Worm (Caenorhabditis elegans): ENCODE results near the gene rpb-6.
A peak's percentile ranks its signal among the peaks of the same experiment; 100 is the strongest.

DNA sequence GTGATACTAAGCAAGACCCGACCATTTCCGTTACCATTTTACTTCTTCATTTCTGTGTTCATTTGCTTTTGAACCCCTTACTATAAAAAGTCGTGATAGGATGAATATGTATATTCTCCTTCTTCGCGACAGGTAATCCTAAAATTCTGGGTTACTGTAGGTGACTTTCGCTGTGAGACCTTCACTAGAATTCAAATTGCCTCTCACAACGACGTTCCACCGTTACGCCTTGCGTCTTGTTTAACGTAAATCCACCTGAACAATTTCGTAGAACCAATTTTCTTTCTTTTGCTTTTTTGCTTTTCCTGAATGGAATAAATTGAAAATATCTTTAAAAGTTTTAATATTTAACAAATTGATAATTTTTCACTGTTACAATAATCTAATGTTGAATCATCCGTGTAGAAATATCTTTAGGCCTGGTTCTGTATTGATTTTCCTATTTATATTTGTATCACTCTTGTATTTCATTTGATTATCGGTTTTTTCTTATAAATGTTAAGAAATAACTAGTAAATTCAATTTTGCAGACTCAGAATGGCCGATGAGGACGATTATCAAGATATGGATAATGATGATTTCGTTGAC lies at the start of gene rpb-6:
- TF ChIP-seq pha-4 (GFP tag; IDR thresholded peaks at IDR 0.05) (no peak), pha-4 (tag; optimal IDR thresholded peaks at IDR 0.05) (no peak), lsy-2 (tag; optimal IDR thresholded peaks at IDR 0.05) (peak in 1 of 2 experiments; percentile 76), duxl-1 (tag; optimal IDR thresholded peaks at IDR 0.05; ENCODE audit: poor library complexity) (no peak), ceh-28 (tag; optimal IDR thresholded peaks at IDR 0.05) (no peak), nhr-11 (tag; optimal IDR thresholded peaks at IDR 0.05) (no peak), ZK546.5 (tag; optimal IDR thresholded peaks at IDR 0.05) (no peak), lin-39 (tag; optimal IDR thresholded peaks at IDR 0.05) (no peak), unc-39 (tag; optimal IDR thresholded peaks at IDR 0.05) (no peak), R02D3.7 (tag; optimal IDR thresholded peaks at IDR 0.05) (peak; percentile 51), mep-1 (tag; optimal IDR thresholded peaks at IDR 0.05) (no peak), aha-1 (tag) (no peak), pqm-1 (tag; optimal IDR thresholded peaks at IDR 0.05) (no peak)
